Worm (Caenorhabditis elegans) whole organism, L1 larva: ENCODE data around the gene clc-28.

Experiments used
- C16A3.4 ChIP-seq: fragments of 150-350 bp; optimal IDR thresholded peaks from 2 replicates; lab custom pipeline; 2014; ENCODE audit warnings: missing biosample characterization, missing genetic modification characterization
- C34B4.2 ChIP-seq: sonication (generic microtip); optimal IDR thresholded peaks from 2 replicates; lab custom pipeline; 2017; ENCODE audit warnings: mild to moderate bottlenecking, missing genetic modification characterization, missing compliant biosample characterization
- ama-1 ChIP-seq: fragments of 150-350 bp; optimal IDR thresholded peaks from 2 replicates; lab custom pipeline; 2014
- lin-13 ChIP-seq: fragments of 150-350 bp; optimal IDR thresholded peaks from 2 replicates; lab custom pipeline; 2014; ENCODE audit warnings: missing biosample characterization, missing genetic modification reagents, missing genetic modification characterization
- lin-15B ChIP-seq: fragments of 150-350 bp; sonication (generic microtip); optimal IDR thresholded peaks from 3 replicates; lab custom pipeline; 2014; ENCODE audit warnings: missing biosample characterization, missing genetic modification characterization
- sox-4 ChIP-seq: sonication (generic microtip); optimal IDR thresholded peaks from 2 replicates; lab custom pipeline; 2016; ENCODE audit warnings: missing genetic modification characterization, missing compliant biosample characterization

DNA sequence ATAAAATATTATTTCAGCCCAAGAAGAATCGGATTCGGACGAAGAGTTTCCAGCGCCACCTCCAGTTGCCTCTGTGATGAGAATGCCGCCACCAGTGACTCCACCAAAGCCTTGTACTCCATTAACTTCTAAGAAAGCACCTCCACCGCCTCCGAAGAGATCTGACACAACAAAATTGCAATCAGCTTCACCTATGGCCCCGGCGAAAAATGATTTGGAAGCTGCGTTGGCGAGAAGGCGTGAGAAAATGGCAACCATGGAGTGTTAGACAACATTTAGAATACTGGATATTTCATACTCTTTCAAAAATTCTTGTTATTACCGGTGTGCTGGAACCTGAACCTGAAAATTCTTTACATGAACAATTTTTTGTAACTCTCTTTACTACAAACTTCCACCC, 34.0 kb downstream of the clc-28 start:
- no peak for TF ChIP-seq ama-1 (lab: Kevin White, UChicago)
- no peak for TF ChIP-seq lin-13 (GFP tag; lab: Kevin White, UChicago)
- no peak for TF ChIP-seq lin-15B (tag; lab: Kevin White, UChicago)
- no peak for TF ChIP-seq sox-4 (tag; lab: Kevin White, UChicago)
- no peak for TF ChIP-seq C16A3.4 (tag; lab: Kevin White, UChicago)
- TF ChIP-seq C34B4.2: no peak
